Worm (Caenorhabditis elegans): Measurements from ENCODE around the gene srx-76.

The srx-76 gene

DNA sequence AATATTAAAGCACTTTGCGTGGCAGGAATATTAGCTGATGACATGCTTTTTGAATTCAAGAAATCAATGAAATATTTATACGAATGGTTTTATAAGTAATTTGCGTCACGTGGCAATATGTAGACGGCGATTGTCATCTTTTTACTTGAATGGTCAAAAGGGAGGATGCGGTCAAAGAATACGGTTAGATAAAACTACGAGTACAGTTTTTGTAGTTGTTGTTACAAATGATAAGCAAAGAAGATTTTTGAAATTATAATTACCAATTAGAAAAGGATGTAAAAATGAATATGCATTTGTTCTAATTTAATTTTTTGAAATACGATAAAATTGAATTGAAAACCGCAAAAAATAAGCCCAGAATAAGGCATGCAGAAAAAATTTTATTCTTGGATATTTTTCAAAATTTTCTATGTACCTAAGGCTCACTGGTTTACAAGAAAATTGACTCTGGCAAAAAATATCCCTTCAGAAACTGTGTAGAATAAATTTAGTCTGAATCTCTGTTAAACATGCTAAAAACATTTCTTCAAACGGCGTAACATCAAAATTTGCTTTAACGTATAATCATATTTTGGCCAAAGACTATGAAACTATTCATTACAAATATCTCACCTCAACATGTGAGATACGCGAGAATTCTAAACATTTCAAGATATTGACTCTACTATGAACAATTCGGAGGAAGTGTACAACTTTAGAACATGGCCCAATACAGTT, at the start of gene srx-76, which contains the start of gene sodh-2:
Gene srx-76, plus strand, starts transcription at position 670 of the 720 bp plus-strand sequence.
Gene sodh-2, minus strand, starts transcription at position 101 of the 720 bp plus-strand sequence.
- TF ChIP-seq blmp-1 (tag; optimal IDR thresholded peaks at IDR 0.05): no peak
- no peak for TF ChIP-seq unc-98 (GFP tag; IDR thresholded peaks at IDR 0.05)
- no peak for TF ChIP-seq dpl-1 (GFP tag; optimal IDR thresholded peaks at IDR 0.05)
- TF ChIP-seq xbp-1 (tag; optimal IDR thresholded peaks at IDR 0.05): no peak
- no peak for TF ChIP-seq lir-3 (tag; optimal IDR thresholded peaks at IDR 0.05; ENCODE audit: poor library complexity)
- no peak for TF ChIP-seq C04F5.9 (tag; optimal IDR thresholded peaks at IDR 0.05)
- no peak for TF ChIP-seq ceh-90 (tag; optimal IDR thresholded peaks at IDR 0.05)
- TF ChIP-seq efl-1 (optimal IDR thresholded peaks at IDR 0.05): no peak
- peak in 1 of 2 experiments; percentile 47 for TF ChIP-seq efl-1 (GFP tag; optimal IDR thresholded peaks at IDR 0.05 in 1 of 2)
- TF ChIP-seq fkh-8 (tag; optimal IDR thresholded peaks at IDR 0.05): no peak
- no peak for TF ChIP-seq dsc-1 (tag; optimal IDR thresholded peaks at IDR 0.05)
- no peak for TF ChIP-seq vab-15 (tag; optimal IDR thresholded peaks at IDR 0.05)
- no peak for TF ChIP-seq nhr-19 (GFP tag; conservative IDR thresholded peaks at IDR 0.05)
- TF ChIP-seq nhr-20 (tag; optimal IDR thresholded peaks at IDR 0.05): peak; percentile 33
- peak in 1 of 2 experiments; percentile 1 for TF ChIP-seq lin-35 (GFP tag; optimal IDR thresholded peaks at IDR 0.05)
- no peak for TF ChIP-seq nhr-47 (tag; optimal IDR thresholded peaks at IDR 0.05)

DNA sequence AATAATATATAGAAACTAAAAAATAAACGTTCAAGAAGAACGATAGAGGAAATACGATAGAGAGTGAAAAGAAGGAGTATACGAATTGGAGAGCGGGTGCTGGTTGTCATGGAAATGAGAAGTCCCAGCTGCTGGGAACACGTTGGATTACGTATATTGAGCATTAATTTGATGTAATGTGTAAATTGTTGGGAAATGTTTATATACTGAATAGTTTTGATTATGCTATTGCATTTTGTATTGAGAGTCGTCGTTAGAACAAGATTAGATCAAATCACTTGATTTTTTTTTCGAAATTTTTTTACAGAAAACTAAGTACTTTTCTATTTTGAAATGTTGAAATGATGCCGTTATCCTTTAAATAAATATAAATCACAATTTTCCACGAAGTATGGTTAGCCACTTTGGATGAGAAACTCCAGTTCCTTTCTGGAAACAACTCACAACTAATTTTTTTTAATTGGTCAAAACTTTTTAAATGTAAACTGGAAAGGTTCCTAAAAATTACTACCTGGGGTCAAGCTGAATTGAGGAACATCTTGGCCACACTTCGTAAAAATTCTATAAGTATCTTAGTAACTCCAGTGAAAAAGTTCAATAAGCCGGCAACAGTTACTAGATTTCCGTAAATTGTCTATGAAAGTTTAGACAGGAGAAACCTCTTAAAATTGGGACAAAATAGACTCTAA, 47.8 kb upstream of the srx-76 start, which contains the start of gene nphp-4:
Gene nphp-4, minus strand, starts transcription at position 51 of the 689 bp plus-strand sequence.
- no peak for TF ChIP-seq dpl-1 (GFP tag; optimal IDR thresholded peaks at IDR 0.05)
- no peak for TF ChIP-seq pax-3 (tag; optimal IDR thresholded peaks at IDR 0.05)
- TF ChIP-seq efl-1 (optimal IDR thresholded peaks at IDR 0.05): no peak
- peak in 1 of 2 experiments; percentile 52 for TF ChIP-seq efl-1 (GFP tag; optimal IDR thresholded peaks at IDR 0.05 in 1 of 2)

DNA sequence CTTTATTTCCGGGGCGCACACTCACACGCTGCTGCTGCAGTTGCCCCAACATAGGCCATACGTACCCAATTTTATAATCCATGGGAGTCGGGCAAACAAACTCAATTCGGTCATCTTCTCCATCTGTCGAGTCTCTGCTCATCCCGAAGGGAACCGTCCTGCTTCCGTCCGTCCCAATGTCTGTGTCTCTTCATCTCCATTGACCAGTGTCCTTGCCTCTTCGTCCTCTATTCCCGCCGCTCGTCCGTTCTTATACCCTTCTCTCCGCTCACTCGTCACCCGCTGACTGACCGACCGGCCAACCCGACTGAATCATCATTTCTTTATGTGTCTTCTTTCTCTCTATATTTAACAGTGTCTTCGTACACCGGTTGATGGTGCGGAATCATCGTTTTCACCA, 46.8 kb upstream of the srx-76 start:
- TF ChIP-seq C16A3.4 (tag; optimal IDR thresholded peaks at IDR 0.05) (no peak), nhr-20 (tag; optimal IDR thresholded peaks at IDR 0.05) (peak; percentile 11), fos-1 (tag; optimal IDR thresholded peaks at IDR 0.05) (peak; percentile 5), Y116A8C.19 (tag; optimal IDR thresholded peaks at IDR 0.05; ENCODE audit: borderline replicate concordance) (no peak), ces-1 (GFP tag; optimal IDR thresholded peaks at IDR 0.05) (no peak), snu-23 (GFP tag; optimal IDR thresholded peaks at IDR 0.05) (peak; percentile 37), ceh-82 (tag; optimal IDR thresholded peaks at IDR 0.05) (peak in 1 of 3 experiments; percentile 31), rnt-1 (tag; optimal IDR thresholded peaks at IDR 0.05) (peak; percentile 30), snpc-4 (tag; optimal IDR thresholded peaks at IDR 0.05) (peak; percentile 38), lin-35 (GFP tag; optimal IDR thresholded peaks at IDR 0.05) (peak; percentile 38 to 43), unc-30 (tag; optimal IDR thresholded peaks at IDR 0.05) (no peak), nhr-47 (tag; optimal IDR thresholded peaks at IDR 0.05) (peak; percentile 30), ztf-11 (tag; optimal IDR thresholded peaks at IDR 0.05) (peak in 1 of 2 experiments; percentile 17), isw-1 (GFP tag; IDR thresholded peaks at IDR 0.05) (no peak; the same call in 1 of the 2 replicates), mdl-1 (tag; optimal IDR thresholded peaks at IDR 0.05) (peak in 1 of 2 experiments; percentile 7), lin-14 (GFP tag; optimal IDR thresholded peaks at IDR 0.05) (peak; percentile 94), swsn-7 (tag; optimal IDR thresholded peaks at IDR 0.05) (peak; percentile 17), sup-37 (GFP tag; optimal IDR thresholded peaks at IDR 0.05) (no peak), efl-1 (optimal IDR thresholded peaks at IDR 0.05) (no peak), efl-1 (GFP tag; optimal IDR thresholded peaks at IDR 0.05 in 1 of 2) (peak in 1 of 2 experiments; percentile 33), lsy-2 (tag; optimal IDR thresholded peaks at IDR 0.05) (peak in 1 of 2 experiments; percentile 8), ceh-88 (GFP tag; IDR thresholded peaks at IDR 0.05) (no peak), ztf-4 (tag; optimal IDR thresholded peaks at IDR 0.05) (no peak), blmp-1 (tag; optimal IDR thresholded peaks at IDR 0.05) (peak; percentile 60), skn-1 (tag; optimal IDR thresholded peaks at IDR 0.05) (peak; percentile 59), hpl-2 (GFP tag; optimal IDR thresholded peaks at IDR 0.05) (no peak), ceh-63 (GFP tag; optimal IDR thresholded peaks at IDR 0.05) (no peak), nhr-90 (tag; optimal IDR thresholded peaks at IDR 0.05; ENCODE audit: poor library complexity) (peak; percentile 19), mep-1 (tag; optimal IDR thresholded peaks at IDR 0.05) (peak; percentile 60), mab-9 (GFP tag; IDR thresholded peaks at IDR 0.05) (0 out of 2 replicates have a peak, but pooled peaks have one; percentile 8)
